Worm (Caenorhabditis elegans): ENCODE measurements around the gene lips-10.
A peak's percentile ranks its signal among the peaks of the same experiment; 100 is the strongest.

Gene lips-10

ce11 chrII:8479337-8479736, 40.4 kb downstream of the lips-10 start:
- TF ChIP-seq R02D3.7 (tag; optimal IDR thresholded peaks at IDR 0.05) (no peak), elt-2 (tag; optimal IDR thresholded peaks at IDR 0.05) (peak; percentile 11), nhr-67 (tag; optimal IDR thresholded peaks at IDR 0.05) (no peak), nhr-77 (tag; optimal IDR thresholded peaks at IDR 0.05) (no peak), elt-3 (tag; optimal IDR thresholded peaks at IDR 0.05) (no peak), elt-1 (tag; optimal IDR thresholded peaks at IDR 0.05) (no peak), fkh-2 (tag; optimal IDR thresholded peaks at IDR 0.05) (no peak), ceh-28 (tag; optimal IDR thresholded peaks at IDR 0.05) (no peak), pha-4 (tag; optimal IDR thresholded peaks at IDR 0.05) (peak; percentile 20), ceh-16 (tag; optimal IDR thresholded peaks at IDR 0.05) (no peak), ama-1 (optimal IDR thresholded peaks at IDR 0.05) (peak; percentile 83), nhr-43 (tag; optimal IDR thresholded peaks at IDR 0.05; ENCODE audit: poor library complexity, severe bottlenecking) (peak; percentile 32), nhr-25 (tag; optimal IDR thresholded peaks at IDR 0.05) (no peak)

ce11 chrII:8480166-8480565, 41.2 kb downstream of the lips-10 start, which contains the start of gene lact-4:
lact-4 (minus strand) TSS chrII:8480478.
- TF ChIP-seq skn-1 (tag; optimal IDR thresholded peaks at IDR 0.05) (no peak), hmg-11 (tag; optimal IDR thresholded peaks at IDR 0.05) (no peak), pqm-1 (tag; optimal IDR thresholded peaks at IDR 0.05) (no peak)

ce11 chrII:8481033-8481708, 42.2 kb downstream of the lips-10 start:
- TF ChIP-seq nhr-11 (tag; optimal IDR thresholded peaks at IDR 0.05) (no peak), egl-5 (tag; optimal IDR thresholded peaks at IDR 0.05) (peak; percentile 24), ama-1 (optimal IDR thresholded peaks at IDR 0.05) (peak; percentile 88), mml-1 (tag; optimal IDR thresholded peaks at IDR 0.05) (peak; percentile 45), pqm-1 (tag; optimal IDR thresholded peaks at IDR 0.05) (peak; percentile 3), nhr-25 (tag; optimal IDR thresholded peaks at IDR 0.05) (no peak), elt-2 (tag; optimal IDR thresholded peaks at IDR 0.05) (peak; percentile 55), nhr-43 (tag; optimal IDR thresholded peaks at IDR 0.05; ENCODE audit: poor library complexity, severe bottlenecking) (peak; percentile 26), pha-4 (tag; optimal IDR thresholded peaks at IDR 0.05) (peak; percentile 50), nhr-12 (tag; optimal IDR thresholded peaks at IDR 0.05) (no peak), nhr-237 (tag; optimal IDR thresholded peaks at IDR 0.05) (no peak), nfya-1 (tag; optimal IDR thresholded peaks at IDR 0.05; ENCODE audit: insufficient read depth) (peak; percentile 37), fos-1 (tag; optimal IDR thresholded peaks at IDR 0.05) (no peak)

- no peak for TF ChIP-seq ceh-82 (tag; optimal IDR thresholded peaks at IDR 0.05)
- no peak for TF ChIP-seq nhr-12 (tag; optimal IDR thresholded peaks at IDR 0.05)
- no peak for TF ChIP-seq unc-39 (tag; optimal IDR thresholded peaks at IDR 0.05)
- no peak for TF ChIP-seq jun-1 (tag; optimal IDR thresholded peaks at IDR 0.05)
- TF ChIP-seq fos-1 (tag; optimal IDR thresholded peaks at IDR 0.05), result no peak
- TF ChIP-seq ama-1 (optimal IDR thresholded peaks at IDR 0.05), result peak; percentile 89
Measured at ce11 chrII:8481731-8482253, 42.8 kb downstream of the lips-10 start, which contains the start of gene M05D6.5. M05D6.5 (minus strand) TSS chrII:8482203.

- TF ChIP-seq mml-1 (tag; optimal IDR thresholded peaks at IDR 0.05) (no peak), jun-1 (tag; optimal IDR thresholded peaks at IDR 0.05) (no peak), ztf-4 (tag; optimal IDR thresholded peaks at IDR 0.05) (no peak), fos-1 (tag; optimal IDR thresholded peaks at IDR 0.05) (no peak), fkh-10 (GFP tag; optimal IDR thresholded peaks at IDR 0.05) (no peak), lin-39 (tag; optimal IDR thresholded peaks at IDR 0.05) (peak; percentile 39), nhr-237 (tag; optimal IDR thresholded peaks at IDR 0.05) (no peak), mdl-1 (tag; optimal IDR thresholded peaks at IDR 0.05) (no peak), R02D3.7 (tag; optimal IDR thresholded peaks at IDR 0.05) (no peak), pha-4 (tag; optimal IDR thresholded peaks at IDR 0.05) (peak; percentile 65), snpc-4 (tag; optimal IDR thresholded peaks at IDR 0.05) (no peak), lsy-12 (tag; optimal IDR thresholded peaks at IDR 0.05) (no peak), pqm-1 (tag; optimal IDR thresholded peaks at IDR 0.05) (no peak), nhr-25 (tag; optimal IDR thresholded peaks at IDR 0.05) (peak; percentile 34), zag-1 (tag; optimal IDR thresholded peaks at IDR 0.05) (no peak), nhr-67 (tag; optimal IDR thresholded peaks at IDR 0.05) (no peak), nhr-28 (tag; optimal IDR thresholded peaks at IDR 0.05) (no peak), ama-1 (optimal IDR thresholded peaks at IDR 0.05) (no peak), eor-1 (tag; optimal IDR thresholded peaks at IDR 0.05) (no peak), skn-1 (tag; optimal IDR thresholded peaks at IDR 0.05) (peak; percentile 13), ceh-9 (tag; optimal IDR thresholded peaks at IDR 0.05) (no peak), nhr-76 (tag; optimal IDR thresholded peaks at IDR 0.05) (no peak), elt-1 (tag; optimal IDR thresholded peaks at IDR 0.05) (no peak), ceh-28 (tag; optimal IDR thresholded peaks at IDR 0.05) (no peak), nhr-23 (tag; optimal IDR thresholded peaks at IDR 0.05) (no peak), hmg-11 (tag; optimal IDR thresholded peaks at IDR 0.05) (no peak), aly-2 (tag; optimal IDR thresholded peaks at IDR 0.05) (no peak), nhr-43 (tag; optimal IDR thresholded peaks at IDR 0.05; ENCODE audit: poor library complexity, severe bottlenecking) (no peak), tbx-2 (tag; optimal IDR thresholded peaks at IDR 0.05) (no peak), fkh-2 (tag; optimal IDR thresholded peaks at IDR 0.05) (no peak), ceh-16 (tag; optimal IDR thresholded peaks at IDR 0.05) (no peak)
Measured at ce11 chrII:8483124-8483792, 44.3 kb downstream of the lips-10 start.

All from whole organism, L3 larva.